Worm (Caenorhabditis elegans): ENCODE measurements around the gene ceh-38.
A peak's percentile ranks its signal among the peaks of the same experiment; 100 is the strongest.

DNA sequence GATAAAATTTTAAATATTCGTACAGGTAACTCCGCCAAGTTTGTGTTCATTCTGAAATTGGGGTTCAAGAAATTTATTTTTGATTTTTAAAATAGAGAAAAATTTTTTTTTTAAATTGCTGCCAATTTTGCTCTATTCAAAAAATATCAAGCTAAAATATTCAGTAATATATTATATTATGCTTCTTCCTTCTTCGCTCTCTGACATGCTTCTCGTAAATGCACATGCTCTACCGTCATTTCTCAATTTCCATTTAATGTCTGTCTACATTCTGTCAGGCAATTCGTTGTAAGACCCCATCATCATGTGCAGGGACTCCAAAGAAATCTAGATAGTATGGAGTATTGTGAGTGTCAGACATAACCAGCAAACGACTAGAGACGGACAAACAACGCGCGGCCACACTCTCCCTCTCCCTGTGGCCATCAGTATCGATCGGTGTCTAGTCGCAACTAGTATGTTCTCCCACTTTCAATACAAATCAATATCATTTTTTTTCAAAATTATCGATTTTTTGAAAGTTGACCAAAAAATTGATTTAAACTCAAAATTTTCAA lies at the start of gene ceh-38, which contains the start of gene malt-1:
- peak; percentile 88 for TF ChIP-seq lin-13 (GFP tag; optimal IDR thresholded peaks at IDR 0.05)
- peak; percentile 93 for TF ChIP-seq nhr-77 (tag; optimal IDR thresholded peaks at IDR 0.05)
- peak; percentile 97 for TF ChIP-seq fkh-10 (GFP tag; optimal IDR thresholded peaks at IDR 0.05)
- TF ChIP-seq ama-1 (optimal IDR thresholded peaks at IDR 0.05) = no peak
- peak; percentile 32 to 34 for TF ChIP-seq daf-16 (GFP tag; optimal IDR thresholded peaks at IDR 0.05)
- peak; percentile 90 for TF ChIP-seq daf-16 (tag; optimal IDR thresholded peaks at IDR 0.05)
- TF ChIP-seq php-3 (GFP tag; IDR thresholded peaks at IDR 0.05) = peak; percentile 82
- TF ChIP-seq lin-15B (tag; optimal IDR thresholded peaks at IDR 0.05) = peak; percentile 27
- TF ChIP-seq duxl-1 (tag; optimal IDR thresholded peaks at IDR 0.05; ENCODE audit: poor library complexity) = peak; percentile 89
- TF ChIP-seq pqm-1 (tag; optimal IDR thresholded peaks at IDR 0.05) = peak; percentile 44

Data from whole organism, L4 larva.